Fruit fly (Drosophila melanogaster) whole organism, adult: ENCODE results near the gene CG42324.

Source experiments
- Hr96 ChIP-seq: fragments of 200-800 bp; sonication (Bioruptor generic); optimal IDR thresholded peaks from 2 replicates; lab custom pipeline; 2016; ENCODE audit warnings: missing biosample characterization, missing genetic modification characterization
- tj ChIP-seq: fragments of 200-800 bp; sonication (Bioruptor generic); optimal IDR thresholded peaks from 3 replicates; lab custom pipeline; 2017; ENCODE audit warnings: missing biosample characterization, mild to moderate bottlenecking, missing genetic modification characterization, moderate library complexity

- no peak for TF ChIP-seq Hr96 (GFP tag; lab: Kevin White, UChicago)
- no peak for TF ChIP-seq tj
These were observed 17.8 kb upstream of the CG42324 start for dm6 chr3L:3454430-3454829.
